Worm (Caenorhabditis elegans): ENCODE data around the gene D1044.1.

D1044.1 gene

ce11 chrIII:5506023-5506597, 38.0 kb upstream of the D1044.1 start (continued):
- TF ChIP-seq lir-1 (GFP tag; conservative IDR thresholded peaks at IDR 0.05), result 0 out of 2 replicates have a peak, but pooled peaks have one; percentile 12
- TF ChIP-seq lin-35 (GFP tag; optimal IDR thresholded peaks at IDR 0.05), result peak in 1 of 3 experiments; percentile 9
- no peak for TF ChIP-seq ceh-40 (GFP tag; IDR thresholded peaks at IDR 0.05)
- no peak for TF ChIP-seq nhr-80 (tag; optimal IDR thresholded peaks at IDR 0.05)
- no peak for TF ChIP-seq mxl-1 (tag; optimal IDR thresholded peaks at IDR 0.05)
- TF ChIP-seq ceh-100 (GFP tag; IDR thresholded peaks at IDR 0.05), result no peak
- peak in 1 of 2 experiments; percentile 49 for TF ChIP-seq let-607 (tag; optimal IDR thresholded peaks at IDR 0.05)
- TF ChIP-seq mcd-1 (GFP tag; IDR thresholded peaks at IDR 0.05), result peak; percentile 37; the same call in 1 of the 2 replicates
- no peak for TF ChIP-seq B0035.1 (tag; optimal IDR thresholded peaks at IDR 0.05)
- TF ChIP-seq hsf-1 (GFP tag; IDR thresholded peaks at IDR 0.05), result 0 out of 2 replicates have a peak, but pooled peaks have one; percentile 6
- TF ChIP-seq hrde-1 (tag; optimal IDR thresholded peaks at IDR 0.05; ENCODE audit: borderline replicate concordance), result peak; percentile 29
- TF ChIP-seq D2030.7 (GFP tag; IDR thresholded peaks at IDR 0.05), result no peak

- TF ChIP-seq F23B12.7 (tag; optimal IDR thresholded peaks at IDR 0.05; ENCODE audit: insufficient read depth), result no peak
- 0 out of 2 replicates have a peak, but pooled peaks have one; percentile 76 for TF ChIP-seq F37B4.10 (GFP tag; IDR thresholded peaks at IDR 0.05)
These were observed 37.2 kb upstream of the D1044.1 start for ce11 chrIII:5506936-5507335.

ce11 chrIII:5508669-5509068, 35.4 kb upstream of the D1044.1 start, which contains the start of gene D1044.7:
Gene D1044.7 (minus strand): TSS chrIII:5508769.
- TF ChIP-seq him-1 (tag; optimal IDR thresholded peaks at IDR 0.05), result no peak
- peak; percentile 34; the same call in 1 of the 2 replicates for TF ChIP-seq madf-3 (GFP tag; IDR thresholded peaks at IDR 0.05)

ce11 chrIII:5512502-5512901, 31.6 kb upstream of the D1044.1 start, which contains the start of gene pqn-25:
Gene pqn-25 (minus strand): TSS chrIII:5512602.
- TF ChIP-seq pbrm-1 (GFP tag; IDR thresholded peaks at IDR 0.05), result no peak
- TF ChIP-seq Y79H2A.3 (GFP tag; conservative IDR thresholded peaks at IDR 0.05), result no peak
- TF ChIP-seq mxl-1 (tag; optimal IDR thresholded peaks at IDR 0.05), result no peak
- TF ChIP-seq ceh-40 (GFP tag; IDR thresholded peaks at IDR 0.05), result no peak
- TF ChIP-seq dox-1 (GFP tag; IDR thresholded peaks at IDR 0.05), result no peak
- TF ChIP-seq ztf-6 (GFP tag; IDR thresholded peaks at IDR 0.05), result no peak
- TF ChIP-seq egl-18 (GFP tag; IDR thresholded peaks at IDR 0.05), result no peak
- TF ChIP-seq chd-7 (tag; optimal IDR thresholded peaks at IDR 0.05), result no peak
- TF ChIP-seq nhr-80 (tag; optimal IDR thresholded peaks at IDR 0.05), result no peak
- no peak for TF ChIP-seq Y56A3A.18 (GFP tag; IDR thresholded peaks at IDR 0.05)
- TF ChIP-seq T26A5.8 (tag; optimal IDR thresholded peaks at IDR 0.05), result no peak
- TF ChIP-seq aptf-2 (GFP tag; conservative IDR thresholded peaks at IDR 0.05), result no peak
- TF ChIP-seq nfya-2 (GFP tag; IDR thresholded peaks at IDR 0.05), result no peak
- TF ChIP-seq attf-3 (GFP tag; conservative IDR thresholded peaks at IDR 0.05), result no peak
- TF ChIP-seq cebp-2 (GFP tag; IDR thresholded peaks at IDR 0.05), result no peak
- no peak for TF ChIP-seq nfya-1 (tag; optimal IDR thresholded peaks at IDR 0.05; ENCODE audit: borderline replicate concordance, insufficient read depth)
- TF ChIP-seq ztf-22 (GFP tag; optimal IDR thresholded peaks at IDR 0.05), result no peak
- no peak for TF ChIP-seq ceh-100 (GFP tag; IDR thresholded peaks at IDR 0.05)
- TF ChIP-seq ztf-28 (GFP tag; IDR thresholded peaks at IDR 0.05), result no peak
- TF ChIP-seq lin-26 (GFP tag; IDR thresholded peaks at IDR 0.05), result no peak

All from whole organism, young adult.